Worm (Caenorhabditis elegans) whole organism, late embryonic: ENCODE results near the gene Y73B6BL.270.

Experiments used
- dve-1 ChIP-seq: sonication (generic microtip); optimal IDR thresholded peaks from 2 replicates; lab custom pipeline; 2017; ENCODE audit warnings: antibody characterized with exemption, mild to moderate bottlenecking, missing genetic modification characterization, missing compliant biosample characterization
- lin-11 ChIP-seq: fragments of 200-800 bp; sonication (Bioruptor generic); optimal IDR thresholded peaks from 2 replicates; lab custom pipeline; 2018; ENCODE audit warnings: mild to moderate bottlenecking, missing genetic modification characterization, missing compliant biosample characterization
- tbx-2 ChIP-seq: sonication (generic microtip); optimal IDR thresholded peaks from 2 replicates; lab custom pipeline; 2016; ENCODE audit warnings: missing genetic modification characterization, missing compliant biosample characterization
- unc-55 ChIP-seq: sonication (generic microtip); optimal IDR thresholded peaks from 2 replicates; lab custom pipeline; 2017; ENCODE audit warnings: missing biosample characterization, missing genetic modification reagents, missing genetic modification characterization
- ztf-16 ChIP-seq: sonication (generic microtip); optimal IDR thresholded peaks from 2 replicates; lab custom pipeline; 2017; ENCODE audit warnings: missing genetic modification characterization, missing compliant biosample characterization

DNA sequence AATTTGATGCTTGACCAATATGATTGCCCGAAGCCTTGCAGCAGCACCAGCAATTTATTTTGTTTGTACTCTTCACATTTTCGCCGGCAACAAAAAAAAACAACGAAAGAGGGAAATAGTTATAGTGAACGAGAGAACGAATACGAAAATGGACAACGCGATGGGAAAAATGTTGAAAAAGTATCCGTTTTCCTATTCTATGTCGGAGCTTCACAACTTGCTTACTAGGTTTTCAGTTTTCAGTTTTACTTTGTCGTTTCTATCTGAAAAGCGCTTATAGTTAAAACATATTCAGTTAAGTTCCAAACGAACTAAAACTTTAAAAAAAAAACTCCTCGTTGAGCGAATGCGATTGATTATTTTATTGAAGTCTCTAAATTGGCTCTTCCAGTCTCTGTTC is 36.9 kb upstream of the Y73B6BL.270 start:
- TF ChIP-seq tbx-2 (tag; lab: Kevin White, UChicago) (no peak), unc-55 (no peak), dve-1 (no peak), ztf-16 (no peak), lin-11 (tag; lab: Kevin White, UChicago) (no peak)
